Worm (Caenorhabditis elegans) whole organism, L4 larva: ENCODE data around the gene zhit-2.

Experiments
- Y48G9A.11 ChIP-seq: fragments of 200-800 bp; sonication (Bioruptor generic); IDR thresholded peaks from 2 replicates; pipeline ENCODE4 v1.3.6; 2022; ENCODE audit warnings: missing genetic modification reagents, missing genetic modification characterization, missing compliant biosample characterization
- ZK337.2 ChIP-seq: fragments of 200-800 bp; sonication (Bioruptor generic); IDR thresholded peaks from 2 replicates; pipeline ENCODE4 v1.3.6; 2022; ENCODE audit warnings: missing genetic modification reagents, missing genetic modification characterization, missing compliant biosample characterization
- ama-1 ChIP-seq: fragments of 150-350 bp; optimal IDR thresholded peaks from 2 replicates; lab custom pipeline; 2014; ENCODE audit warnings: inconsistent platforms, mixed read lengths

- TF ChIP-seq ZK337.2 (GFP tag; lab: Robert Waterston, UW) (no peak), Y48G9A.11 (GFP tag; lab: Robert Waterston, UW) (no peak), ama-1 (lab: Kevin White, UChicago) (no peak)
Observed at ce11 chrIII:4291216-4291691, 47.1 kb upstream of the zhit-2 start, which contains the start of gene mcm-5.
